Worm (Caenorhabditis elegans) whole organism, midembryonic: ENCODE results near the gene srx-39.

ENCODE experiments used
- flt-1 ChIP-seq: fragments of 200-800 bp; sonication (Bioruptor generic); IDR thresholded peaks from 2 replicates; pipeline ENCODE4 v1.3.6; 2022; ENCODE audit warnings: missing genetic modification characterization, missing compliant biosample characterization
- klf-2 ChIP-seq: fragments of 200-800 bp; sonication (Bioruptor generic); conservative IDR thresholded peaks from 2 replicates; pipeline ENCODE4 v1.3.6; 2022; ENCODE audit warnings: missing genetic modification reagents, missing genetic modification characterization, missing compliant biosample characterization
- ref-1 ChIP-seq: fragments of 200-800 bp; sonication (Bioruptor generic); conservative IDR thresholded peaks from 2 replicates; pipeline ENCODE4 v1.3.6; 2022; ENCODE audit warnings: missing genetic modification reagents, missing genetic modification characterization, missing compliant biosample characterization
- ztf-23 ChIP-seq: fragments of 200-800 bp; sonication (Bioruptor generic); IDR thresholded peaks from 2 replicates; pipeline ENCODE4 v1.3.6; 2022; ENCODE audit warnings: missing genetic modification reagents, missing genetic modification characterization, missing compliant biosample characterization

- TF ChIP-seq ztf-23 (GFP tag; lab: Robert Waterston, UW), result no peak
- no peak for TF ChIP-seq ref-1 (GFP tag; lab: Robert Waterston, UW)
- TF ChIP-seq klf-2 (GFP tag; lab: Robert Waterston, UW), result no peak
- TF ChIP-seq flt-1 (GFP tag; lab: Robert Waterston, UW), result no peak
Observed at ce11 chrV:5178051-5178450, 20.5 kb upstream of the srx-39 start.
